Worm (Caenorhabditis elegans) whole organism, midembryonic: Measurements from ENCODE around the gene C04E12.5.

Source experiments
- T22C8.4 ChIP-seq: fragments of 200-800 bp; sonication (Bioruptor generic); IDR thresholded peaks from 2 replicates; pipeline ENCODE4 v1.3.6; 2022; ENCODE audit warnings: missing genetic modification characterization, missing compliant biosample characterization
- flt-1 ChIP-seq: fragments of 200-800 bp; sonication (Bioruptor generic); IDR thresholded peaks from 2 replicates; pipeline ENCODE4 v1.3.6; 2022; ENCODE audit warnings: missing genetic modification characterization, missing compliant biosample characterization
- klf-2 ChIP-seq: fragments of 200-800 bp; sonication (Bioruptor generic); conservative IDR thresholded peaks from 2 replicates; pipeline ENCODE4 v1.3.6; 2022; ENCODE audit warnings: missing genetic modification reagents, missing genetic modification characterization, missing compliant biosample characterization
- med-1 ChIP-seq: sonication (generic microtip); optimal IDR thresholded peaks from 2 replicates; lab custom pipeline; 2017; ENCODE audit warnings: missing genetic modification characterization, mild to moderate bottlenecking, missing compliant biosample characterization, antibody characterized with exemption, missing genetic modification reagents; ENCODE audit not compliant: insufficient read depth
- ztf-23 ChIP-seq: fragments of 200-800 bp; sonication (Bioruptor generic); IDR thresholded peaks from 2 replicates; pipeline ENCODE4 v1.3.6; 2022; ENCODE audit warnings: missing genetic modification reagents, missing genetic modification characterization, missing compliant biosample characterization

DNA sequence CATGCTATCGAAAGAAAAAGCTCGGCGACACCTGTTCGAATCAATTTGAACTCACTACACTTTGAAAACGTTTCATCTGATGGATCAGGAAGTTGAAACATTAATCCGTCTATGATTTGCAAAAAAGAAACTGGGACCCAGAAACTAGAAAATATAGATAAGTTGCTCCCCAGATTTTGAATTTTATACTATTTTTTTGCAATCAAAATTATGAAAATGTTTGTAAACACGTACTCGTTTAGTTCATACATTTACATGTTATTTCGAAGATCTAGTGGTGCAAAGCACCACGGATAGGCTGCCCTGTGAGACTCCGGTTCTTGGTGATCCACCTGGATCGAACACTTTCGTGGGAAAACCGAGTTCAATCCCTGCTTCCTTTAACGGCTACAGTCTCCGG lies 16.5 kb upstream of the C04E12.5 start, which contains the start of gene C17B7.10:
- no peak for TF ChIP-seq klf-2 (GFP tag; lab: Robert Waterston, UW)
- no peak for TF ChIP-seq ztf-23 (GFP tag; lab: Robert Waterston, UW)
- TF ChIP-seq med-1 (GFP tag; lab: Kevin White, UChicago) = no peak
- no peak for TF ChIP-seq flt-1
- no peak for TF ChIP-seq T22C8.4
